Fruit fly (Drosophila melanogaster): ENCODE results near the gene esc.

DNA sequence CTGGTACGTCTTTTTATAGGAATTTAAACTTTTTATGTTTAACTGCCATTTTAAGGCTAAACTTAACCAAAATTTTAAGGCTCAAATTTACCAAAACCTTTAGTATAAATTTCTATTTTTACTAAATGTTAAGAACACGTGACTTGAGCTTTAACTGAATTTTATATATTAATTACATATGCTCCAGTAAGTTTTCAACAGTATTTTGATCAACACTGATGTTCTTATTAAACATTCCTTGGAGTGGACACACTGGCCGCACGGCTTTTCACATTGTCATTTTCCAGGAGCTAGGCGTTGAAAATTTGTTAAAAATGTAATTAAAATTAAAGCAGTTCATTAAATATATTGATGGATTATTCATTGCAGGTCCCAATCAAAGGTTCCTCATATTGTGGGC, 39.5 kb downstream of the esc start, which contains the start of gene CG14932:
- TF ChIP-seq psq (optimal IDR thresholded peaks at IDR 0.05) (no peak), EcR (GFP tag; optimal IDR thresholded peaks at IDR 0.05) (no peak), CG8478 (optimal IDR thresholded peaks at IDR 0.05) (no peak)

Measured in whole organism.